Fruit fly (Drosophila melanogaster) whole organism, pupa: ENCODE data around the gene mei-38.

Experiments used
- CG10348 ChIP-seq: fragments of 200-800 bp; sonication (Bioruptor generic); IDR thresholded peaks from 2 replicates; pipeline ENCODE4 v1.3.6; 2022; ENCODE audit warnings: missing biosample characterization, missing genetic modification characterization
- CG13204 ChIP-seq: fragments of 200-800 bp; sonication (Bioruptor generic); optimal IDR thresholded peaks from 2 replicates; lab custom pipeline; 2018; ENCODE audit warnings: missing biosample characterization, mild to moderate bottlenecking, missing genetic modification characterization, moderate library complexity
- CG15710 ChIP-seq: fragments of 200-800 bp; sonication (Bioruptor generic); optimal IDR thresholded peaks from 2 replicates; lab custom pipeline; 2018; ENCODE audit warnings: missing biosample characterization, mild to moderate bottlenecking, missing genetic modification characterization, moderate library complexity
- CG17806 ChIP-seq: fragments of 200-800 bp; sonication (Bioruptor generic); optimal IDR thresholded peaks from 2 replicates; lab custom pipeline; 2018; ENCODE audit warnings: missing biosample characterization, mild to moderate bottlenecking, missing genetic modification characterization, moderate library complexity
- CG32121 ChIP-seq: fragments of 200-800 bp; sonication (Bioruptor generic); IDR thresholded peaks from 2 replicates; pipeline ENCODE4 v1.3.6; 2022; ENCODE audit warnings: missing biosample characterization, missing genetic modification characterization
- CG9948 ChIP-seq: fragments of 200-800 bp; sonication (Bioruptor generic); optimal IDR thresholded peaks from 2 replicates; lab custom pipeline; 2018; ENCODE audit warnings: missing biosample characterization, mild to moderate bottlenecking, missing genetic modification characterization, moderate library complexity
- EcR ChIP-seq: fragments of 200-800 bp; sonication (Bioruptor generic); optimal IDR thresholded peaks from 3 replicates; lab custom pipeline; 2019; ENCODE audit warnings: missing biosample characterization, missing genetic modification characterization, mild to moderate bottlenecking, moderate library complexity, missing genetic modification reagents
- Ets98B ChIP-seq: fragments of 200-800 bp; sonication (Bioruptor generic); IDR thresholded peaks from 2 replicates; pipeline ENCODE4 v1.3.6; 2022; ENCODE audit warnings: missing biosample characterization, missing genetic modification characterization
- Pif1B ChIP-seq: fragments of 200-800 bp; sonication (Bioruptor generic); optimal IDR thresholded peaks from 3 replicates; lab custom pipeline; 2016; ENCODE audit warnings: missing biosample characterization, missing genetic modification characterization
- Snoo ChIP-seq: fragments of 200-800 bp; sonication (Bioruptor generic); optimal IDR thresholded peaks from 3 replicates; lab custom pipeline; 2017; ENCODE audit warnings: missing biosample characterization, mild to moderate bottlenecking, missing genetic modification characterization, inconsistent platforms
- fd96Ca ChIP-seq: fragments of 200-800 bp; sonication (Bioruptor generic); IDR thresholded peaks from 3 replicates; pipeline ENCODE4 v1.3.6; 2022; ENCODE audit warnings: missing biosample characterization, missing genetic modification characterization
- gl ChIP-seq: fragments of 200-800 bp; sonication (Bioruptor generic); optimal IDR thresholded peaks from 2 replicates; lab custom pipeline; 2018; ENCODE audit warnings: missing biosample characterization, mild to moderate bottlenecking, missing genetic modification characterization
- rn ChIP-seq: fragments of 200-800 bp; sonication (Bioruptor generic); IDR thresholded peaks from 2 replicates; pipeline ENCODE4 v1.3.6; 2022; ENCODE audit warnings: missing biosample characterization, missing genetic modification characterization

dm6 chrX:1508241-1508823, 31.5 kb downstream of the mei-38 start:
- no peak for TF ChIP-seq CG17806 (tag; lab: Kevin White, UChicago)
- no peak for TF ChIP-seq rn (GFP tag; lab: Robert Waterston, UW)
- no peak for TF ChIP-seq Ets98B (GFP tag; lab: Robert Waterston, UW)
- no peak for TF ChIP-seq gl (tag; lab: Kevin White, UChicago)
- TF ChIP-seq Snoo (tag; lab: Kevin White, UChicago): no peak
- no peak for TF ChIP-seq CG9948 (tag; lab: Kevin White, UChicago)
- TF ChIP-seq CG15710: no peak
- no peak for TF ChIP-seq Pif1B (GFP tag; lab: Kevin White, UChicago)
- TF ChIP-seq fd96Ca (GFP tag; lab: Robert Waterston, UW): no peak
- no peak for TF ChIP-seq CG32121 (GFP tag; lab: Robert Waterston, UW)
- TF ChIP-seq CG10348 (GFP tag; lab: Robert Waterston, UW): no peak
- no peak for TF ChIP-seq CG13204 (GFP tag; lab: Kevin White, UChicago)
- TF ChIP-seq EcR: no peak
